Worm (Caenorhabditis elegans) whole organism, L4 larva: Measurements from ENCODE around the gene C16B8.3.

ENCODE experiments used
- F10B5.3 ChIP-seq: sonication (generic microtip); optimal IDR thresholded peaks from 2 replicates; lab custom pipeline; 2016; ENCODE audit warnings: mild to moderate bottlenecking, missing genetic modification characterization, missing compliant biosample characterization
- F37D6.2 ChIP-seq: sonication (generic microtip); optimal IDR thresholded peaks from 2 replicates; lab custom pipeline; 2016; ENCODE audit warnings: mild to moderate bottlenecking, missing genetic modification characterization, missing compliant biosample characterization
- Y105C5A.15 ChIP-seq: fragments of 200-800 bp; sonication (Bioruptor generic); IDR thresholded peaks from 2 replicates; pipeline ENCODE4 v1.3.6; 2022; ENCODE audit warnings: missing genetic modification characterization, missing compliant biosample characterization
- Y48G9A.11 ChIP-seq: fragments of 200-800 bp; sonication (Bioruptor generic); IDR thresholded peaks from 2 replicates; pipeline ENCODE4 v1.3.6; 2022; ENCODE audit warnings: missing genetic modification reagents, missing genetic modification characterization, missing compliant biosample characterization
- ZK546.5 ChIP-seq, 2 experiments: sonication (generic microtip); optimal IDR thresholded peaks; 2 replicates each; lab custom pipeline; 2017; ENCODE audit warnings: missing biosample characterization in 2 of 2, missing genetic modification characterization in 2 of 2
- aly-2 ChIP-seq: sonication (generic microtip); optimal IDR thresholded peaks from 2 replicates; lab custom pipeline; 2018; ENCODE audit warnings: missing biosample characterization, missing genetic modification characterization
- ceh-20 ChIP-seq: fragments of 200-800 bp; sonication (Bioruptor generic); IDR thresholded peaks from 2 replicates; pipeline ENCODE4 v1.3.6; 2022; ENCODE audit warnings: missing genetic modification reagents, missing genetic modification characterization, missing compliant biosample characterization
- ceh-32 ChIP-seq: sonication (generic microtip); optimal IDR thresholded peaks from 2 replicates; lab custom pipeline; 2016; ENCODE audit warnings: mild to moderate bottlenecking, missing genetic modification characterization, missing compliant biosample characterization; ENCODE audit not compliant: poor library complexity
- ceh-82 ChIP-seq: sonication (generic microtip); optimal IDR thresholded peaks from 2 replicates; lab custom pipeline; 2017; ENCODE audit warnings: missing biosample characterization, missing genetic modification characterization
- ces-1 ChIP-seq: fragments of 150-350 bp; sonication (generic microtip); optimal IDR thresholded peaks from 4 replicates; lab custom pipeline; 2014; ENCODE audit warnings: missing biosample characterization, missing genetic modification reagents, missing genetic modification characterization
- cey-2 ChIP-seq: sonication (generic microtip); optimal IDR thresholded peaks from 3 replicates; lab custom pipeline; 2017; ENCODE audit warnings: missing genetic modification characterization, mild to moderate bottlenecking, missing compliant biosample characterization, antibody characterized with exemption, borderline replicate concordance; ENCODE audit not compliant: insufficient read depth
- daf-12 ChIP-seq: fragments of 150-350 bp; optimal IDR thresholded peaks from 2 replicates; lab custom pipeline; 2014; ENCODE audit warnings: missing biosample characterization, missing genetic modification reagents, missing genetic modification characterization
- daf-8 ChIP-seq: fragments of 200-800 bp; sonication (Bioruptor generic); IDR thresholded peaks from 2 replicates; pipeline ENCODE4 v1.3.6; 2022; ENCODE audit warnings: missing genetic modification characterization, missing compliant biosample characterization
- dmd-8 ChIP-seq: fragments of 200-800 bp; sonication (Bioruptor generic); IDR thresholded peaks from 2 replicates; pipeline ENCODE4 v1.3.6; 2022; ENCODE audit warnings: missing genetic modification characterization, missing compliant biosample characterization
- dmd-9 ChIP-seq: fragments of 200-800 bp; sonication (Bioruptor generic); IDR thresholded peaks from 2 replicates; pipeline ENCODE4 v1.3.6; 2022; ENCODE audit warnings: missing genetic modification reagents, missing genetic modification characterization, missing compliant biosample characterization
- dve-1 ChIP-seq: sonication (generic microtip); optimal IDR thresholded peaks from 2 replicates; lab custom pipeline; 2017; ENCODE audit warnings: antibody characterized with exemption, mild to moderate bottlenecking, missing genetic modification characterization, missing compliant biosample characterization; ENCODE audit not compliant: insufficient read depth
- egl-27 ChIP-seq: sonication (generic microtip); optimal IDR thresholded peaks from 3 replicates; lab custom pipeline; 2017; ENCODE audit warnings: missing biosample characterization, missing genetic modification reagents, missing genetic modification characterization
- fkh-10 ChIP-seq: fragments of 150-350 bp; optimal IDR thresholded peaks from 2 replicates; lab custom pipeline; 2014; ENCODE audit warnings: missing biosample characterization, missing genetic modification reagents, missing genetic modification characterization
- gei-8 ChIP-seq: fragments of 200-800 bp; sonication (Bioruptor generic); optimal IDR thresholded peaks from 2 replicates; lab custom pipeline; 2018; ENCODE audit warnings: mild to moderate bottlenecking, missing genetic modification characterization, missing compliant biosample characterization
- hif-1 ChIP-seq, 2 experiments: sonication (generic microtip); optimal IDR thresholded peaks; 2 replicates each; lab custom pipeline; 2016 to 2017; ENCODE audit warnings: missing compliant biosample characterization in 2 of 2, missing genetic modification characterization in 2 of 2, missing genetic modification reagents in 2 of 2, missing genotype in 2 of 2, mild to moderate bottlenecking in 1 of 2
- lin-13 ChIP-seq: fragments of 150-350 bp; optimal IDR thresholded peaks from 2 replicates; lab custom pipeline; 2014; ENCODE audit warnings: missing biosample characterization, missing genetic modification reagents, missing genetic modification characterization
- lin-15B ChIP-seq: fragments of 150-350 bp; sonication (generic microtip); optimal IDR thresholded peaks from 3 replicates; lab custom pipeline; 2014; ENCODE audit warnings: missing biosample characterization, missing genetic modification characterization
- lin-39 ChIP-seq: fragments of 150-350 bp; optimal IDR thresholded peaks from 2 replicates; lab custom pipeline; 2014; ENCODE audit warnings: missing biosample characterization, missing genetic modification reagents, missing genetic modification characterization
- lir-3 ChIP-seq: sonication (generic microtip); optimal IDR thresholded peaks from 2 replicates; lab custom pipeline; 2016; ENCODE audit warnings: mild to moderate bottlenecking, missing genetic modification characterization, missing compliant biosample characterization
- madf-5 ChIP-seq, 2 experiments: fragments of 200-800 bp; sonication (Bioruptor generic); IDR thresholded peaks; 2 replicates each; pipeline ENCODE4 v1.3.6; 2022; ENCODE audit warnings: missing compliant biosample characterization in 2 of 2, missing genetic modification characterization in 2 of 2
- madf-9 ChIP-seq: fragments of 200-800 bp; sonication (Bioruptor generic); conservative IDR thresholded peaks from 2 replicates; pipeline ENCODE4 v1.3.6; 2022; ENCODE audit warnings: missing genetic modification reagents, missing genetic modification characterization, missing compliant biosample characterization
- mdl-1 ChIP-seq, 2 experiments: fragments of 150-350 bp in 1 of 2; sonication (generic microtip) in 1 of 2; optimal IDR thresholded peaks; 2 replicates each; lab custom pipeline; 2014 to 2017; ENCODE audit warnings: missing biosample characterization in 2 of 2, missing genetic modification characterization in 2 of 2
- mdt-29 ChIP-seq: fragments of 200-800 bp; sonication (Bioruptor generic); IDR thresholded peaks from 2 replicates; pipeline ENCODE4 v1.3.6; 2022; ENCODE audit warnings: missing genetic modification reagents, missing genetic modification characterization, missing compliant biosample characterization
- mep-1 ChIP-seq: fragments of 150-350 bp; sonication (generic microtip); optimal IDR thresholded peaks from 3 replicates; lab custom pipeline; 2014; ENCODE audit warnings: missing biosample characterization, missing genetic modification characterization
- mes-2 ChIP-seq: sonication (generic microtip); optimal IDR thresholded peaks from 2 replicates; lab custom pipeline; 2016; ENCODE audit warnings: missing genotype, mild to moderate bottlenecking, missing genetic modification characterization, missing compliant biosample characterization; ENCODE audit not compliant: poor library complexity, severe bottlenecking
- mxl-3 ChIP-seq: fragments of 200-800 bp; sonication (Bioruptor generic); optimal IDR thresholded peaks from 2 replicates; lab custom pipeline; 2018; ENCODE audit warnings: mild to moderate bottlenecking, missing genetic modification characterization, missing compliant biosample characterization
- nhr-11 ChIP-seq: fragments of 150-350 bp; optimal IDR thresholded peaks from 2 replicates; lab custom pipeline; 2014; ENCODE audit warnings: missing biosample characterization, missing genetic modification characterization
- nhr-237 ChIP-seq: sonication (generic microtip); optimal IDR thresholded peaks from 2 replicates; lab custom pipeline; 2017; ENCODE audit warnings: missing biosample characterization, missing genetic modification characterization
- nhr-25 ChIP-seq: sonication (generic microtip); optimal IDR thresholded peaks from 2 replicates; lab custom pipeline; 2017; ENCODE audit warnings: missing genetic modification characterization, mild to moderate bottlenecking, missing compliant biosample characterization, antibody characterized with exemption, moderate library complexity, borderline replicate concordance; ENCODE audit not compliant: insufficient read depth
- nhr-42 ChIP-seq: fragments of 200-800 bp; sonication (Bioruptor generic); IDR thresholded peaks from 2 replicates; pipeline ENCODE4 v1.3.6; 2022; ENCODE audit warnings: missing genetic modification characterization, missing compliant biosample characterization
- nhr-48 ChIP-seq: sonication (generic microtip); optimal IDR thresholded peaks from 2 replicates; lab custom pipeline; 2016; ENCODE audit warnings: mild to moderate bottlenecking, missing genetic modification characterization, missing compliant biosample characterization
- nhr-6 ChIP-seq: fragments of 150-350 bp; optimal IDR thresholded peaks from 2 replicates; lab custom pipeline; 2014; ENCODE audit warnings: missing biosample characterization, missing genetic modification characterization
- nhr-77 ChIP-seq: fragments of 150-350 bp; optimal IDR thresholded peaks from 2 replicates; lab custom pipeline; 2014; ENCODE audit warnings: missing biosample characterization, missing genetic modification characterization
- pqm-1 ChIP-seq: sonication (generic microtip); optimal IDR thresholded peaks from 2 replicates; lab custom pipeline; 2017; ENCODE audit warnings: missing biosample characterization, missing genetic modification characterization
- rbr-2 ChIP-seq: sonication (generic microtip); optimal IDR thresholded peaks from 2 replicates; lab custom pipeline; 2016; ENCODE audit warnings: missing genotype, missing genetic modification characterization, missing compliant biosample characterization
- saeg-2 ChIP-seq: fragments of 200-800 bp; sonication (Bioruptor generic); IDR thresholded peaks from 2 replicates; pipeline ENCODE4 v1.3.6; 2022; ENCODE audit warnings: missing genetic modification reagents, missing genetic modification characterization, missing compliant biosample characterization
- snpc-1.2 ChIP-seq: fragments of 200-800 bp; sonication (Bioruptor generic); IDR thresholded peaks from 2 replicates; pipeline ENCODE4 v1.3.6; 2022; ENCODE audit warnings: missing genetic modification reagents, missing genetic modification characterization, missing compliant biosample characterization
- snpc-4 ChIP-seq: fragments of 150-350 bp; optimal IDR thresholded peaks from 2 replicates; lab custom pipeline; 2014; ENCODE audit warnings: missing biosample characterization, missing genetic modification characterization
- spr-1 ChIP-seq: sonication (generic microtip); optimal IDR thresholded peaks from 2 replicates; lab custom pipeline; 2016; ENCODE audit warnings: mild to moderate bottlenecking, missing genetic modification characterization, missing compliant biosample characterization
- tag-97 ChIP-seq: fragments of 200-800 bp; sonication (Bioruptor generic); IDR thresholded peaks from 2 replicates; pipeline ENCODE4 v1.3.6; 2022; ENCODE audit warnings: missing genetic modification characterization, missing compliant biosample characterization
- tra-1 ChIP-seq: fragments of 200-800 bp; sonication (Bioruptor generic); IDR thresholded peaks from 2 replicates; pipeline ENCODE4 v1.3.6; 2022; ENCODE audit warnings: missing genetic modification reagents, missing genetic modification characterization, missing compliant biosample characterization
- unc-39 ChIP-seq: sonication (generic microtip); optimal IDR thresholded peaks from 2 replicates; lab custom pipeline; 2017; ENCODE audit warnings: missing biosample characterization, missing genetic modification characterization
- unc-62 ChIP-seq, 3 experiments: fragments of 150-350 bp in 1 of 3; sonication (generic microtip); optimal IDR thresholded peaks in 2 of 3; peaks in 1 of 3; 1 replicate in 1 of 3; 2 replicates in 2 of 3; lab custom pipeline; 2014 to 2017; ENCODE audit warnings: missing biosample characterization in 3 of 3, missing genetic modification characterization in 3 of 3, missing genetic modification reagents in 3 of 3, missing genotype in 1 of 3
- vab-7 ChIP-seq: fragments of 200-800 bp; sonication (Bioruptor generic); IDR thresholded peaks from 2 replicates; pipeline ENCODE4 v1.3.6; 2022; ENCODE audit warnings: missing genetic modification reagents, missing genetic modification characterization, missing compliant biosample characterization
- zag-1 ChIP-seq: fragments of 150-350 bp; optimal IDR thresholded peaks from 2 replicates; lab custom pipeline; 2014; ENCODE audit warnings: missing biosample characterization, missing genetic modification characterization
- ztf-11 ChIP-seq: fragments of 150-350 bp; optimal IDR thresholded peaks from 2 replicates; lab custom pipeline; 2014; ENCODE audit warnings: missing biosample characterization, missing genetic modification characterization
- ztf-7 ChIP-seq: fragments of 150-350 bp; optimal IDR thresholded peaks from 2 replicates; lab custom pipeline; 2014; ENCODE audit warnings: missing biosample characterization, missing genetic modification characterization

The C16B8.3 gene

DNA sequence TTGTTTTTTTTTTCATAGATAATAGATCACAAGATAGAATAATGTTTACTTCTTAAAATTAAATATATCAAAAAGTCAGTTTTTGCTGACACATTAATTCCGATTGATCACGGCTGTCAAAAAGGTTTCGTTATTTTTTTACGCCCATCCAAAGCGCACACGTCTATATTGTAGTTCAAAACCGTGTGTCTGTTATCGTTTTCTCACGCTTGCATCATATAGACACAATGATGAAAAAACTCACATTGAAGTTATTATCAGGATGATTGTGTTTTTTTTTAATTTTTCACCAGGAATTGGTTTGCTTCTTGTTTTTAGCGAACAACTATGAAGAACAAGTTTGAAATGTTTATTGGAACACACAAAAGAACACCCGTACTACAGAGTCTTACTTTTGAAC lies 39.3 kb upstream of the C16B8.3 start (continued):
- TF ChIP-seq nhr-42 (GFP tag; lab: Robert Waterston, UW) (no peak), lir-3 (tag; lab: Kevin White, UChicago) (no peak), spr-1 (tag; lab: Kevin White, UChicago) (peak; percentile 49), vab-7 (GFP tag; lab: Robert Waterston, UW) (no peak), dve-1 (tag; lab: Kevin White, UChicago) (peak; percentile 96), gei-8 (no peak), F10B5.3 (tag; lab: Kevin White, UChicago) (no peak), nhr-48 (peak; percentile 78), mep-1 (tag; lab: Kevin White, UChicago) (peak; percentile 91), ceh-82 (tag; lab: Kevin White, UChicago) (no peak), daf-8 (GFP tag; lab: Robert Waterston, UW) (no peak), rbr-2 (no peak), nhr-11 (no peak), unc-62 (GFP tag; optimal IDR thresholded peaks at IDR 0.05 in 1 of 2; lab: Kevin White, UChicago) (peak in 1 of 2 experiments; percentile 38), unc-62 (tag; optimal IDR thresholded peaks at IDR 0.05; lab: Kevin White, UChicago) (no peak), mdl-1 (tag; optimal IDR thresholded peaks at IDR 0.05; lab: Kevin White, UChicago) (no peak), ztf-7 (peak; percentile 98), Y48G9A.11 (GFP tag; lab: Robert Waterston, UW) (no peak), ceh-20 (GFP tag; lab: Robert Waterston, UW) (peak; percentile 79), mes-2 (tag; lab: Kevin White, UChicago) (peak; percentile 64), lin-13 (GFP tag; lab: Kevin White, UChicago) (peak; percentile 69), tra-1 (peak; percentile 87), pqm-1 (tag; lab: Kevin White, UChicago) (peak; percentile 93), cey-2 (tag; lab: Kevin White, UChicago) (peak; percentile 57), ceh-32 (tag; lab: Kevin White, UChicago) (no peak), dmd-9 (no peak), ztf-11 (tag; lab: Kevin White, UChicago) (no peak), tag-97 (GFP tag; lab: Robert Waterston, UW) (no peak), lin-15B (tag; lab: Kevin White, UChicago) (no peak), zag-1 (tag; lab: Kevin White, UChicago) (no peak), lin-39 (tag; lab: Kevin White, UChicago) (no peak), snpc-4 (no peak), madf-9 (GFP tag; lab: Robert Waterston, UW) (no peak), daf-12 (tag; lab: Kevin White, UChicago) (no peak), fkh-10 (no peak), nhr-77 (tag; lab: Kevin White, UChicago) (peak; percentile 89), nhr-6 (tag; lab: Kevin White, UChicago) (no peak), Y105C5A.15 (no peak), mdt-29 (GFP tag; lab: Robert Waterston, UW) (no peak), egl-27 (tag; lab: Kevin White, UChicago) (no peak), ces-1 (no peak), F37D6.2 (tag; lab: Kevin White, UChicago) (no peak), saeg-2 (GFP tag; lab: Robert Waterston, UW) (no peak), unc-39 (tag; lab: Kevin White, UChicago) (no peak), snpc-1.2 (GFP tag; lab: Robert Waterston, UW) (no peak), dmd-8 (GFP tag; lab: Robert Waterston, UW) (no peak), ZK546.5 (tag; optimal IDR thresholded peaks at IDR 0.05; lab: Kevin White, UChicago) (no peak), mxl-3 (GFP tag; lab: Kevin White, UChicago) (no peak), hif-1 (tag; optimal IDR thresholded peaks at IDR 0.05; lab: Kevin White, UChicago) (peak in 1 of 2 experiments; percentile 44), madf-5 (GFP tag; IDR thresholded peaks at IDR 0.05; lab: Robert Waterston, UW) (no peak), nhr-25 (tag; lab: Kevin White, UChicago) (no peak), nhr-237 (tag; lab: Kevin White, UChicago) (no peak), aly-2 (no peak)
